Fruit fly (Drosophila melanogaster) whole organism, wandering third instar larva: ENCODE results near the gene Cpr76Bc.
"Not testable (repeated sequence)": the region's sequence is repeated elsewhere in the genome, so short reads cannot be mapped to it uniquely, and the experiment has no call there.

ENCODE experiments used
- Abd-B ChIP-seq: fragments of >200 bp; optimal IDR thresholded peaks from 2 replicates; lab custom pipeline; 2017; ENCODE audit warnings: missing biosample characterization, missing genetic modification characterization
- Dfd ChIP-seq: fragments of >200 bp; optimal IDR thresholded peaks from 2 replicates; lab custom pipeline; 2017; ENCODE audit warnings: missing biosample characterization, missing genetic modification characterization
- Hr78 ChIP-seq: fragments of >200 bp; optimal IDR thresholded peaks from 2 replicates; lab custom pipeline; 2017; ENCODE audit warnings: missing biosample characterization, missing genetic modification characterization
- pan ChIP-seq: fragments of >200 bp; optimal IDR thresholded peaks from 2 replicates; lab custom pipeline; 2017
- tai ChIP-seq: sonication (Bioruptor generic); optimal IDR thresholded peaks from 2 replicates; lab custom pipeline; 2016; ENCODE audit warnings: missing biosample characterization, missing genetic modification characterization
- usp ChIP-seq: fragments of >200 bp; optimal IDR thresholded peaks from 2 replicates; lab custom pipeline; 2017; ENCODE audit warnings: missing biosample characterization, missing genetic modification characterization

DNA sequence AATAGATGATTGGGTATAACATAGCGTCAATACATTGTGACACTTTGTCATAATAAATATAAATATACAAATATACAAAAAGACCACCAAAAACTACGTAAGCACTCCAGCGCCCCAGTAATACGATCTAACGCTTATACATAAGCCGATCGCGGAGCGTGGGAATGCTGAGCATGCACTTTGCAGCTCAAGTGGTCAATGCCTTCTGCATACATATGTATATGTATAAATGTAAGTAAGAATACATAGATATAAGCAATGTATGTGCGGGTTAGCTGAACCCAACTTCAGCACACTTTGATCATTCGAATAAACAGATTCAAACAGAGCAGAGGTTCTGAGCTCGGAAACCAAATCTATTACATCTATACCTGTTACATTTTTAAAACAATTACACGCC is 33.5 kb upstream of the Cpr76Bc start, which contains the start of gene CG32212:
- not testable (repeated sequence) for TF ChIP-seq pan (lab: Kevin White, UChicago); Hr78; tai (GFP tag; lab: Kevin White, UChicago); Abd-B (GFP tag; lab: Kevin White, UChicago); Dfd (GFP tag; lab: Kevin White, UChicago); usp
